Worm (Caenorhabditis elegans) whole organism, L4/young adult: ENCODE measurements around the gene rsd-3.
A peak's percentile ranks its signal among the peaks of the same experiment; 100 is the strongest.

ENCODE experiments used
- W03F9.2 ChIP-seq: fragments of 150-350 bp; optimal IDR thresholded peaks from 2 replicates; lab custom pipeline; 2014; ENCODE audit warnings: missing biosample characterization, missing genetic modification characterization
- dao-5 ChIP-seq: sonication (generic microtip); optimal IDR thresholded peaks from 2 replicates; lab custom pipeline; 2016; ENCODE audit warnings: missing genotype, missing genetic modification characterization, moderate library complexity, missing compliant biosample characterization
- him-1 ChIP-seq: sonication (generic microtip); optimal IDR thresholded peaks from 2 replicates; lab custom pipeline; 2016; ENCODE audit warnings: missing genotype, missing genetic modification reagents, missing genetic modification characterization, missing compliant biosample characterization

Gene rsd-3

DNA sequence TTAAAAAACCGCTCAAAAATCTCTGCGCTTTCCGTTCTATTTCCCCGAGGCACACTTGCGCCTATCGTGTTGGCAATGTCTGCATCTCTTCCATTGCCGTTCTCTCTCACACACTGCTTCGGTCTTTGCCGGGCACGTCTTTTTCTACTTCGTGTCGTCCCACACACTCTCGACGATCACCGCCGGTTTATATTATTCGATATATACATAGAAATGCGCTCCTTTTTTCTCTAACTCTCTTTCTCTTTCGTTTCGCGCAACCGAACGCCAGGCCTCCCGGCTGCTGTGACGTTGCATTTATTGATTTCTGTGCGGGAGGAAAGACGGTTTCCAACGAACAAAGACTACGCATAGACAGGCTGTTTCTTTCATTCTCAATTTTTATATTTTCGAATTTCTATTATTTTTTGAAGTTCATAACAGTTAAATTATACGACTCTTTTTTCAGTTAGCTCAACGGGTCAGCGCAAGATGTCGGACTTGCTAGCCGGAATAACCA, at the start of gene rsd-3:
Gene rsd-3, plus strand, starts transcription at position 449 of the 499 bp plus-strand sequence.
- TF ChIP-seq W03F9.2 (no peak), him-1 (tag; lab: Kevin White, UChicago) (no peak), dao-5 (no peak)

DNA sequence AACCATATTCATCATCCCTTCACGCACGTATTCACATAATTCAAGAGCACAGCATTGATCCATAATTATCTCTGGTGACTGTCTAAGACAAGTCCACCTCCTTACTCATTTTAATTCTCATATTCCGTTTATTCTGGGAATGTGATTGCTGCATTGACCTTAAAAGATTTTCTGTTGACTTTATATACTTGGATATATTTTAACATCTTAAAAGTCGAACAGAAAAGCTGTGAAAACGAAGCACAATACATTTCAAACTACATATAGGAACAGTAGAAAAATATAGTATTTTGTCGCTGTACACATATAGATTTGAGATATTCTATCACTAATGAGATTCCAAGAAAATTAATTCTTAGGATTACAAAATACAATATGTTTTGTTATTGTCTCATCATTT, 46.0 kb upstream of the rsd-3 start:
- TF ChIP-seq dao-5, result no peak
- TF ChIP-seq W03F9.2, result no peak
- TF ChIP-seq him-1 (tag; lab: Kevin White, UChicago), result no peak

DNA sequence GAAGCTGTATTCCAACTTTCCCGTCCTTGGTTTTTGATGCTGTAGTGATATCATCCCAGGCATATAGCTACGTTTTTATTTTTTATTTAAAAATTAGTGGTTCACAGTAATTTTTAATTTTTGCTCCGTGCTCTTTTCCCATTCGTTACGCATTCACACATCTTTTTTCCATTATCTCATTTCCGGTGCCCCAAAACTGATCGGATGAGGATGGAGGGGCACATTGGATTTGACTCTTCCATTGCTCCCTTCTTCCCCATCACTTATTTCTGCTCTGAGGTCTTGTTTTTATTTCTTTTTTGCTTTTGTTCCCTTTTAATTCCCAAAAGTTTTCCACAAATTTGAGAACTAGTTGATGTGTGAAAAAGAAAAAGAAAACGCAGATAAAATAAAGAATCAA, 45.1 kb upstream of the rsd-3 start:
- no peak for TF ChIP-seq him-1 (tag; lab: Kevin White, UChicago)
- TF ChIP-seq W03F9.2, result no peak
- TF ChIP-seq dao-5, result no peak

DNA sequence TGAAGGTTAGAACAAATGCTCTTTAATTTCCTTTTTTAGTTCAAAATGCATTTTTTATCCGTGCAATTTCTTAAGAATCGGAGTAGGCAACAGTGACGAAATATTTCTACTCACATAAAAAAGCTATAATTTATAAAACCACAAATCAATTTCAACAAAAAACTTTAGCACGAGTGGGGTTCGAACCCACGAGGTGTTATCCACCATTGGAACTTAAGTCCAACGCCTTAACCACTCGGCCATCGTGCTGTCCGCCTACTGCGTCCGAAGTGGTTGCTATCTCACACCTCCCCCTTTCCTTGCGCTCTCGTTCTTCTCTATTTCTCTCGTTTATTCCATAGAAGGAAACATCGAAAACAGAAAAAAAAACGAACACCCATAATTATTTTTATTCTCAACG, 40.6 kb upstream of the rsd-3 start:
- peak; percentile 48 for TF ChIP-seq W03F9.2
- TF ChIP-seq him-1 (tag; lab: Kevin White, UChicago), result peak; percentile 90
- TF ChIP-seq dao-5, result peak; percentile 86

DNA sequence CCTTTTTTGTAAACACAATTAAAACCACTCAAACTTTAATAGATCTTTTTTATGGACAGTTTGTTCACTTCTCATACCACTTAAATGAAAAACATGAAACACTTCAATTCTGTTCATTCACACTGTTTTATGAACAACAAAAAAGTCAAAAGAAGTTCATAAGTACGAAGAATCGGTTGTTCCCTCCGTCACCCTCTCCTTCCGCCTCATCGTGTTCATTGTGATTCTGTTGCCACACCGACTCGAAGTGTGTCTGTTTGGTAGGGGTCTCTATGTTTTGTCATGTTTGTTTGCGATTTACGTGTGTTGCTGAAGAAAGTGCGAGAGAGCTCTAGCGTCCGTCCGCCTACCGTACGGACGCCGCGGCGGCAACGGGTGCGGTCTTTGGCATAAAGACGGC, 39.5 kb upstream of the rsd-3 start, which contains the start of gene lact-7:
Gene lact-7, plus strand, starts transcription at position 301 of the 400 bp plus-strand sequence.
- TF ChIP-seq dao-5, result no peak
- TF ChIP-seq him-1 (tag; lab: Kevin White, UChicago), result no peak
- no peak for TF ChIP-seq W03F9.2

DNA sequence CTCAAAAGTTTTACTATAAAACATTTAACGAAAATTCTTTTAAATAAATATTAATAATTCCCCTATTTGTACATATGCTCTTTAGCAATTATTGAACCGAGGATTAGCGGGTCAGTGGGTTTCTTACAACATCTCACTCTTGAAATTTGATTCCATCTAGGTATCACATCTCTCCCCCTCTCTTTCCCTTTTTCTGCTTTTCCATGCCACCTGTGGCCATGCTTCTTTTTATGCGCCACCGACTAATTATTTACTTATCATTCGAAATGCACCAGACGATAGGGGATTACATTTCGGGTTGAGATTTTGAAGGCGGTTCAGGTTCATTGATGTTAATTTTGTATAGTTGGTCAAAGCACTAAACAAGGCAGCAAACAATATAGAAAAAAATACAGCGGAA, 32.4 kb upstream of the rsd-3 start:
- TF ChIP-seq him-1 (tag; lab: Kevin White, UChicago) (no peak), dao-5 (no peak), W03F9.2 (no peak)

DNA sequence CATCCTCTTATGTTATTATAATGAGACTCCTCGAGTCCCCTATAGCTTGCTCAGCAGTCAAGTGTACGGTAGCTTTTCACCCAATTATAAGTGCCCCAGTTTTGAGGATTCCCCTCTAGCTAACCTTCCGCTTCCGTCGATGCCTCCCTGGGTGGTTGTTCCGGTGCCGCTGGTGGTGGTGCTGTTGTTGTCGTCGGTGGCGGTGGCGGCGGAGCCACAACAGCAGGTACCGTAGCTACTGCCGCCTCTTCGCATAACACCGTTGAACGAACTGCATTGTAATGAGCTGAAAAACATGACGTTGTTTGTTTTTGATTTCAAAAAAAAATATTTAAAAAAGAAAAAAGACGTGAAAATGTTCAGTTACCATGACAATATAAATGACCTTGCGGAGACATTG, 31.9 kb upstream of the rsd-3 start:
- TF ChIP-seq him-1 (tag; lab: Kevin White, UChicago), result no peak
- no peak for TF ChIP-seq dao-5
- TF ChIP-seq W03F9.2, result no peak

DNA sequence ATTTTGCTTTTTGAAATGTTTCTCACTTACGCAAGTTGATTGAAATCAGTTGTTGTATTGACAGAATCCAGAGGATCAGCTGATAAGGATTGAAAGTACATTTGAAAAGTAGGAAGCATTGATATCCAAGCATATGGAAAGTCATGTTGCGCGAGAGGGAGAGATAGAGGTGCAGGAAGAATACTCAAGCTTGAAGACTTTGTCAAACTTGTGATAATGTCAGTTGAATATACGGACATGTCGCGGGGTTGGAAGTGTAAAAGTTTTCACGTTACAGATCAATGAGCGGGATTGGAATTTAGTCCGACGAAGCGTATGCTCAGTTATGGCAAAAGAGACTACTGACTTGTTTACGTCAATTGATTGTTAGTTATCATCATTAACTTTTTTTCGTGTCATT, 29.0 kb upstream of the rsd-3 start, which contains the start of gene ttx-3:
Gene ttx-3, minus strand, starts transcription at position 101 of the 400 bp plus-strand sequence.
- TF ChIP-seq him-1 (tag; lab: Kevin White, UChicago) (no peak), dao-5 (no peak), W03F9.2 (no peak)

DNA sequence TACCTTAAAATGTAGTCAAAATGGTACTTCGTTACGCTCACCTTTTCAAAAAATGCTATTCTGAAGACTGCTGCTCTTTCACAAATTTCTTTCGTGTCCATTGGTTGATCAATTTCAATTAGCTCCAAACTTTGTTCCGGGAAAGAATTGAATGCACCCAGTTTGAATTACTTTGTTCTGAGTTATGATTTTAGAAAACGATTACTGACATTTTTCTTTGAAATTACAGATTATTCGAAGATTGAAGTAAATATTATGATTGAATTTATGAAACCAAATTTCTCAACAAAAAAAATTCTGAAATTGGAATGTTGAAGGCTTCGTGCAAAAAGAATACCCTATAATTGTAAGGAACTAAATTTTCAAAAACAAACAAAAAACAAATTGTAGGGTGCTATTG, 14.1 kb upstream of the rsd-3 start, which contains the start of gene Y102F5A.1:
Gene Y102F5A.1, minus strand, starts transcription at position 101 of the 400 bp plus-strand sequence.
- no peak for TF ChIP-seq him-1 (tag; lab: Kevin White, UChicago)
- TF ChIP-seq dao-5, result no peak
- no peak for TF ChIP-seq W03F9.2

DNA sequence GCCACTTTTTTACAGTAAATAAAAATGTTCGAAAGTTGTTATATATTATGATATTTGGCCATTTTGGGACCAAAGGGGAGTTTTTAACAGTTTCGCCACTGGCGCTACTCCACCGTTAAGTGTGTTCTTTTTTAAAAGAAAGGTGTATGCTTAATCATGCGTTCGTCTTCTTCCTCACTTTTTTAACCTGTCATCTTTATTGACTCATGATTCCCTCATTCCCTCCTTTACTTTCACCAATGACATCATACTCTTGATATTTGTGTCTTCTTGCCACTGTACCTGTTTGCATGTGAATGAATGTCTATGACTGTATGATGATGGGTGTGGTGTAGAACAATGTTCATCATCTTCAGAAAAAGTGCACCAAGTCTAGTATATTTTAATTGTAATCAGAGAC, 7.7 kb upstream of the rsd-3 start:
- TF ChIP-seq W03F9.2 (no peak), him-1 (tag; lab: Kevin White, UChicago) (no peak), dao-5 (peak; percentile 20)

DNA sequence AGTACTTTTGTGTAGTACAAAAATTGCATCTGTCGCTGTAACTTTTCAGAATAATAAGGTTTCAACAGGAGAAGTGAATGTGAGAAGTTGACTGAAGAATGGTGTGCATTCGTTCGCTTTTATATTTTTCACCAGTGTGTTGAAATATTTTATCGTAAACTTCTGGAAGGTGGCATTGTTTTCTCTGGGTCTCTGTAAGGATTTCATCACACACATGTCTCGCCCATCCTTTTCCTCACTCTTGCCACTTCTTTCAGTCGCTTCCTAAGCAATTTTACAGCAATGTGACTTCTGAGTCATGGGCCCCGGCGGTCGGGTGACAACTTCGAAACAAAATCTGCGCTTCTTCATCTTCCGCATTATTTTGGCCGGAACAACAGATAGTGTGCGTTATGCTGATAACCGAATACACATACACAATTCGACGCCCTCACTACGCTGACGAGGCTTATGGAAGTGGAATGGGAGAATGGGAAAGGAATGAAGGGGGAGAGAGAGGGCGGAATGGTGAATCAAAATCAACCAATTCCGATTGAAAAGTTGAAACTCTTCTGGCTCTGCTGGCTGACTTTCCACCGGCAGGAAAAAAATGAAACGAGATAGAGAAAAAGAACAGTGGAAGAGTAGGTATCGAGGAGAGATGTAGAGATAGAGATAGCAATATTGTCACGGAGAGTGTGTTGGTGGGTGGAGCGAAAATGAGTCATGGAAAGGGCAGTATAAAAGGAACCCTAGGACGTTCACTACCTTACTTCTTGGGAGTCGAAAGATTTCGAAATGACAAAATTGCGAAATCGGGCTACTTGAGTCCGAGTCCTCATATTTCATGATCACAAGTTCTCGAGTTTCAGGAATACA, 6.7 kb upstream of the rsd-3 start:
- no peak for TF ChIP-seq W03F9.2
- TF ChIP-seq him-1 (tag; lab: Kevin White, UChicago), result no peak
- no peak for TF ChIP-seq dao-5

DNA sequence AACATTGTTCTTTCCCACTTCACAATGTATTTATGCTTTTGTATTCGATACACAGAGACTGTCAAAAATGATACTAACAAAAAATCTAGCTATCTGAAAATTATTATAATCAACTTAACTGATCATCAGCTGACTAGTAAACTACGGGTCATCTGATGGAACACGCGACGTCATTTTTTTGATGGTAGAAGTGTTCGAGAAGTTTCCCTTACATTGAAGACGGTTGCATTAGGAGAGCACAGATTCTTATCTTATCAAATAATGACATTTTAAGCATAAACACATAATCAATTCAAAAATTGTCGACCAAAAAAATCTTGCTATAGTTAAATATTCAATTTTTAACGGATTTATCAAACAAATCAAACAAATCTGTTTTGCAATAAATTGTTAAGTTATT, 5.6 kb upstream of the rsd-3 start:
- TF ChIP-seq W03F9.2 (no peak), dao-5 (no peak), him-1 (tag; lab: Kevin White, UChicago) (no peak)

DNA sequence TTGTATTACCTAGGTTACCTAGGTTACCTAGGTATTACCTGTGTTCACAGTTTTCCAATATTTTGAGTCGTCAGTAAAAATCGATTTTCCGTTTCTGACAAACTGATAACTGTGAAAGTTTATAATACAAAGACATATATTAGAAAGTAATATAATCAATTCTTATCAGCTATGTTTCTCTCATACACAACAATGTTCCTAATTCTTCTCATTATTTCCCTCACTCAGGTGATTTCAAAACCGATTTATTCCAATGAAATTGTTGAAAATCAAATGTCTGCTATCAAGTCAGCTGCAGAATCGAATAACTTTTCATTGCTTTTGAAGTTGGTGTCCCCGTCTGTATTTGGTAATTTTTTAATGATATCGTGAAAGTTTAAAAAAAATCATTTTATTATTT, 5.8 kb downstream of the rsd-3 start, which contains the start of gene C34E11.4:
Gene C34E11.4, plus strand, starts transcription at position 154 of the 400 bp plus-strand sequence.
- TF ChIP-seq W03F9.2, result no peak
- TF ChIP-seq dao-5, result no peak
- no peak for TF ChIP-seq him-1 (tag; lab: Kevin White, UChicago)

DNA sequence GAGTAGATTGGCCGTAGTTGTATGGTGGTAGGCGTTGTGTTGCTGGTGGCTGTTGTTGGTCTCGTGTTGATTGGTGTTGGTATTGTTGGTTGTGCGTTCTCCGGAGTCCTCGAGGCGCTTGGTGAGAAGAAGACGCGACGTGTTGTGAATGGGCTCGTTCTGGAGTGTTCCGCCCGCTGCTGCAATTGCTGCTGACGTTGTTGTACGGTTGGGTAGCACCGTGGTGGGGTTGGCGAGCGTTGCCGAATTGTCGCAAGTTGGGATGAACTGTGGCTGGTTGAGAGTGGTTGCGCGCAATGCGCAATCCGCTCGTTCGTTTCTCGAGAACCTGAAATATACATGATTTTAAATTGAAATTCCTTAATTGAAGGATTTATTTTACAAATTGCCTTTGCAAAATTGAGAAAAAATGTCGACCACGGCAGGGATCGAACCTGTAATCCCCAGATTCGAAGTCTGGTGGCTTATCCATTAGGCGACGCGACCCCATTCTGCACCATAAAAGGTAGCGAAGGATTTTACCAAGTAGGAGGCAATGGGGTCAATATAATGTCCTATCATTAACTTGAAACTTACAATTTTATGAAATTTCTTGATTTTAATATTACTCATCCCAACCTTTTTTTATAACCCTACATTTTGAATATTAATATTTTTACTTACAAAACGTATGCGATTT, 8.0 kb downstream of the rsd-3 start:
- no peak for TF ChIP-seq dao-5
- TF ChIP-seq W03F9.2, result no peak
- TF ChIP-seq him-1 (tag; lab: Kevin White, UChicago), result no peak

DNA sequence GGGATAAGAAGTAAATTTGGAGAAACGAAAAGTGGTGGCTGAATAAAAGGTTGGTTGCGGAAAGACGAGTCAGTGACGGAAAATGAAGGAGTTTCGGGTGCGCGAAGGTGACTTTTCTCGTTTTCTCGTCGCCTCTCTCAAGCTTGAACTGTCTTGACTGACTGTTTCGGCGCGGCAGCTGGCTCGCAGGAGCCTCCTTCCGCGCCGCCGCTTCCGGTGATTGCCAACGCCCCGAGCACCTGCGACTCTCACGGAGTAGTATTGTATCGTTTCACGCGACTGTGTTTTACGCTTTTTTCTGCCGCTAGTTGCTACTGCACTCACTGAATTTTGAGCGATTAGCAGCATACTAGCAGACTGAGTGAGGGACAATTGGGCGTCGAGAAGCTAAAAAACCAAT, 16.4 kb downstream of the rsd-3 start, which contains the start of gene C34E11.2:
Gene C34E11.2, minus strand, starts transcription at position 84 of the 400 bp plus-strand sequence.
- no peak for TF ChIP-seq dao-5
- TF ChIP-seq W03F9.2, result no peak
